Fruit fly (Drosophila melanogaster) whole organism, adult: ENCODE data around the gene TwdlK.

Experiments used
- CG11617 ChIP-seq: fragments of 200-800 bp; sonication (Bioruptor generic); optimal IDR thresholded peaks from 2 replicates; lab custom pipeline; 2017; ENCODE audit warnings: mild to moderate bottlenecking, missing biosample characterization, missing genetic modification reagents, missing genetic modification characterization
- CG14711 ChIP-seq: fragments of 200-800 bp; sonication (Bioruptor generic); optimal IDR thresholded peaks from 2 replicates; lab custom pipeline; 2018; ENCODE audit warnings: missing biosample characterization, mild to moderate bottlenecking, missing genetic modification characterization, moderate library complexity
- CG1620 ChIP-seq: fragments of 200-800 bp; sonication (Bioruptor generic); optimal IDR thresholded peaks from 2 replicates; lab custom pipeline; 2016; ENCODE audit warnings: missing biosample characterization, missing genetic modification characterization
- CG33017 ChIP-seq: fragments of 200-800 bp; sonication (Bioruptor generic); optimal IDR thresholded peaks from 2 replicates; lab custom pipeline; 2018; ENCODE audit warnings: missing biosample characterization, mild to moderate bottlenecking, missing genetic modification characterization, moderate library complexity
- CG5204 ChIP-seq: fragments of 200-800 bp; sonication (Bioruptor generic); optimal IDR thresholded peaks from 2 replicates; lab custom pipeline; 2016; ENCODE audit warnings: missing biosample characterization, missing genetic modification characterization
- CG7045 ChIP-seq: fragments of 200-800 bp; sonication (Bioruptor generic); optimal IDR thresholded peaks from 2 replicates; lab custom pipeline; 2017; ENCODE audit warnings: missing biosample characterization, mild to moderate bottlenecking, missing genetic modification characterization
- CG7101 ChIP-seq: fragments of 200-800 bp; sonication (Bioruptor generic); optimal IDR thresholded peaks from 2 replicates; lab custom pipeline; 2018; ENCODE audit warnings: missing biosample characterization, mild to moderate bottlenecking, missing genetic modification characterization, moderate library complexity
- Clk ChIP-seq: fragments of 200-800 bp; sonication (Bioruptor generic); optimal IDR thresholded peaks from 2 replicates; lab custom pipeline; 2017; ENCODE audit warnings: missing biosample characterization, missing genetic modification characterization
- Crg-1 ChIP-seq: fragments of 200-800 bp; sonication (Bioruptor generic); optimal IDR thresholded peaks from 2 replicates; lab custom pipeline; 2016; ENCODE audit warnings: missing biosample characterization, missing genetic modification characterization
- Hr96 ChIP-seq: fragments of 200-800 bp; sonication (Bioruptor generic); optimal IDR thresholded peaks from 2 replicates; lab custom pipeline; 2016; ENCODE audit warnings: missing biosample characterization, missing genetic modification characterization
- Mnt ChIP-seq: fragments of 200-800 bp; sonication (Bioruptor generic); optimal IDR thresholded peaks from 2 replicates; lab custom pipeline; 2016; ENCODE audit warnings: missing biosample characterization, mild to moderate bottlenecking, missing genetic modification characterization
- bab1 ChIP-seq: fragments of 200-800 bp; sonication (Bioruptor generic); optimal IDR thresholded peaks from 3 replicates; lab custom pipeline; 2019; ENCODE audit warnings: missing biosample characterization, mild to moderate bottlenecking, missing genetic modification characterization, moderate library complexity
- cic ChIP-seq: fragments of 200-800 bp; sonication (Bioruptor generic); optimal IDR thresholded peaks from 2 replicates; lab custom pipeline; 2017; ENCODE audit warnings: missing biosample characterization, mild to moderate bottlenecking, missing genetic modification characterization, moderate library complexity
- cnc ChIP-seq, 2 experiments: fragments of >200 bp; optimal IDR thresholded peaks; 2 replicates each; lab custom pipeline; 2017
- kay ChIP-seq: fragments of 200-800 bp; sonication (Bioruptor generic); peaks from one replicate; lab custom pipeline; 2016; ENCODE audit warnings: missing biosample characterization, missing genetic modification characterization, borderline replicate concordance
- ovo ChIP-seq: fragments of 200-800 bp; sonication (Bioruptor generic); optimal IDR thresholded peaks from 2 replicates; lab custom pipeline; 2016; ENCODE audit warnings: missing biosample characterization, missing genetic modification characterization
- tj ChIP-seq: fragments of 200-800 bp; sonication (Bioruptor generic); optimal IDR thresholded peaks from 3 replicates; lab custom pipeline; 2017; ENCODE audit warnings: missing biosample characterization, mild to moderate bottlenecking, missing genetic modification characterization, moderate library complexity
- toe ChIP-seq: fragments of 200-800 bp; sonication (Bioruptor generic); optimal IDR thresholded peaks from 2 replicates; lab custom pipeline; 2016; ENCODE audit warnings: missing biosample characterization, missing genetic modification characterization

TwdlK gene

dm6 chr3R:26636388-26636787 is 7.9 kb upstream of the TwdlK start, which contains the start of gene TwdlS:
Gene TwdlS (plus strand): TSS chr3R:26636688.
- no peak for TF ChIP-seq Hr96
- no peak for TF ChIP-seq CG33017
- no peak for TF ChIP-seq CG1620 (GFP tag; lab: Kevin White, UChicago)
- no peak for TF ChIP-seq Crg-1 (GFP tag; lab: Kevin White, UChicago)
- no peak for TF ChIP-seq CG14711 (tag; lab: Kevin White, UChicago)
- no peak for TF ChIP-seq toe (GFP tag; lab: Kevin White, UChicago)

DNA sequence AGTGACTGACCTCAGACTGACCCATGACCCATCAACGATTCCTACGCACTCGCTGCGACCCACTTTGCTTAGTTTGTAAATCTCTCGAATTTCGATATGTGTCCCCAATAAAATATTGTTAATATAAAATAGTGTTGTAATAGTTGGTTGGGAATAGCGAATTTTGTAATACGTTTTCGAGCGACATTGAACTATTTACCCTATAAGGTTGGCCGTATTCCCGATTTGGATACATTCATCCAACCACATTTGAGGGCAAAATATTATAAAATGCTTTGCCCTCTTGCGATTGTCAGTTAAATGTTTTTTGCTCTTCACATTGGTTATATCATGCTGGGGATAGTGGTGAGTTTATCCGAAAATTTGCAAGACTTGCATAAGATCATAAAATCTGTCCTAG is 6.1 kb upstream of the TwdlK start, which contains the start of gene TwdlR:
Gene TwdlR, plus strand, starts transcription at position 301 of the 400 bp plus-strand sequence.
- TF ChIP-seq CG5204 (GFP tag; lab: Kevin White, UChicago) (no peak), toe (GFP tag; lab: Kevin White, UChicago) (no peak), bab1 (GFP tag; lab: Kevin White, UChicago) (no peak), Mnt (GFP tag; lab: Kevin White, UChicago) (no peak), ovo (GFP tag; lab: Kevin White, UChicago) (no peak), CG1620 (GFP tag; lab: Kevin White, UChicago) (no peak), CG7101 (tag; lab: Kevin White, UChicago) (no peak), Clk (GFP tag; lab: Kevin White, UChicago) (no peak), cnc (optimal IDR thresholded peaks at IDR 0.05; lab: Kevin White, UChicago) (no peak), cic (GFP tag; lab: Kevin White, UChicago) (no peak)

DNA sequence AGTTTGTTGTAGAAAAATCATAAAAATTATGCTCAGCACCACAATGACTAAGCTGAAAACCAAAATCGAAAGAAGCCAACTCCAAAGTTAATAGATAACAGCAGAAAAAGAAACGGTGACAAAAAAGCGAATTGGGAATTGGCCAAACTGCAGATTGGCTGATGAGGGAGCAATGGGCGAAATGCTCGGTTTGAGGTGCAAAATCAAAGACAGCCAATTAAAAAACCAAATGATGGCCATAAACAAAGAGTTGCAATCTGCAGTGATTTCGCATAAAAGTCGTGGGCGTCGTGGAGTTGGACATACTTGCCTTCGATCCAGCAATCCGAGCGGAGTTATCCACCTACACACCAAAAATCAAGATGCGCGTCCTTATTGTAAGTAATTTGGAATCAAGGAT is 4.9 kb upstream of the TwdlK start, which contains the start of gene TwdlH:
Gene TwdlH, plus strand, starts transcription at position 301 of the 400 bp plus-strand sequence.
- no peak for TF ChIP-seq CG14711 (tag; lab: Kevin White, UChicago)
- no peak for TF ChIP-seq CG1620 (GFP tag; lab: Kevin White, UChicago)
- no peak for TF ChIP-seq CG7101 (tag; lab: Kevin White, UChicago)
- no peak for TF ChIP-seq bab1 (GFP tag; lab: Kevin White, UChicago)

DNA sequence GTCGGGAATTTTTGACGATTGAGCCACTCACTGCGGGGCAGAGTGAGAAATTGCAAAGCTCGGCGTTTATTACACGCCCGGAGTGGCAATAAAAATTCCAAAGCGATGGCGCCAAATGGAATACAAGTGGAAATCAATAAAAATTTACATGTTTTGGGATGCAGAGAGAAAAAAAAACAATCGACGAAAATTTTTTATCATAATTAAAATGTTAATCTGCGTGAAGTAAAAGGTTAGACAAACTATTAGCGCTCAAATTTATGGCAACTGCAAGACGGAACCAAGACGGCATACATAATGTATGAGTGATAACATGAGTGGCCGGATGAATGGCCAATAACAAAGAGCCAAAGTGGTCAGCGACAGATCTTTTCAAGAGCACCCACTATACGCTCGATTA is 4.5 kb upstream of the TwdlK start:
- TF ChIP-seq cic (GFP tag; lab: Kevin White, UChicago): no peak

- TF ChIP-seq CG7045 (GFP tag; lab: Kevin White, UChicago) (no peak), CG33017 (no peak), Hr96 (no peak), Mnt (GFP tag; lab: Kevin White, UChicago) (no peak), ovo (GFP tag; lab: Kevin White, UChicago) (no peak), CG1620 (GFP tag; lab: Kevin White, UChicago) (no peak), toe (GFP tag; lab: Kevin White, UChicago) (no peak)
These were observed 2.9 kb upstream of the TwdlK start, which contains the start of gene TwdlN for dm6 chr3R:26631334-26631919. Gene TwdlN (plus strand): TSS chr3R:26631869.

- TF ChIP-seq CG33017: no peak
- TF ChIP-seq toe (GFP tag; lab: Kevin White, UChicago): no peak
- TF ChIP-seq Mnt (GFP tag; lab: Kevin White, UChicago): no peak
- TF ChIP-seq CG14711 (tag; lab: Kevin White, UChicago): no peak
- no peak for TF ChIP-seq Clk (GFP tag; lab: Kevin White, UChicago)
- no peak for TF ChIP-seq bab1 (GFP tag; lab: Kevin White, UChicago)
- TF ChIP-seq Hr96: no peak
- no peak for TF ChIP-seq kay (GFP tag; lab: Kevin White, UChicago)
These were observed 1.1 kb upstream of the TwdlK start, which contains the start of gene TwdlJ for dm6 chr3R:26629618-26630017. Gene TwdlJ (plus strand): TSS chr3R:26629918.

dm6 chr3R:26626638-26627037 is 1.9 kb downstream of the TwdlK start, which contains the start of gene TwdlO:
Gene TwdlO (minus strand): TSS chr3R:26626738.
- TF ChIP-seq CG5204 (GFP tag; lab: Kevin White, UChicago): no peak
- TF ChIP-seq kay (GFP tag; lab: Kevin White, UChicago): no peak

- TF ChIP-seq kay (GFP tag; lab: Kevin White, UChicago): no peak
- TF ChIP-seq tj (GFP tag; lab: Kevin White, UChicago): no peak
- TF ChIP-seq Hr96: no peak
- TF ChIP-seq CG5204 (GFP tag; lab: Kevin White, UChicago): no peak
- TF ChIP-seq CG33017: no peak
These were observed 3.0 kb downstream of the TwdlK start, which contains the start of gene TwdlL for dm6 chr3R:26625552-26625951. Gene TwdlL (minus strand): TSS chr3R:26625652.

DNA sequence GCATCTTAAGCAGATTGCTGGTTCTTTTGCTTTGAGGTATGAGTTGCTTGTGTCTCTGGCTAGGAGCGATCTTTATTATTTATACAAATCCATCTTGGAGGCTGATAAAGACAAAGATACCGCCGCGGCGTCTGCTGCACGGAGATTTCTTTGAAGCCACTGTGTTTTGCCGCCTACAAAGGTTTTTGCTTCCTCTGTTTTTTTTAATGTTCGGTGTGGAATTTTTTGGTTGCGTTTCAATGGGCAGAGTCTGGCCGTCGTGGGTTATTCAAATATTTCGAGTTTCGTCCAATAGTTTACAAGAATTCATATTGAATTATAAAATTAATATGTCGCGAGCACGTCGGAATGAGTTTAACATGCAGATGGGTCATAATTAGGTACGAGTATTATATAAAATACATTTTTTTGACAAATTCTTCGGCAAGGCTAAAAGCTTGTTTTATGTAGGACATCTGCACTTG is 5.0 kb downstream of the TwdlK start, which contains the start of gene TwdlB:
Gene TwdlB, minus strand, starts transcription at position 51 of the 464 bp plus-strand sequence.
- TF ChIP-seq tj (GFP tag; lab: Kevin White, UChicago) (no peak), CG33017 (no peak), CG11617 (GFP tag; lab: Kevin White, UChicago) (no peak), cic (GFP tag; lab: Kevin White, UChicago) (no peak), CG14711 (tag; lab: Kevin White, UChicago) (no peak), toe (GFP tag; lab: Kevin White, UChicago) (no peak), Hr96 (no peak), CG5204 (GFP tag; lab: Kevin White, UChicago) (no peak)
